Worm (Caenorhabditis elegans): ENCODE measurements around the gene C42C1.3.

- TF ChIP-seq nhr-2 (tag; optimal IDR thresholded peaks at IDR 0.05) (no peak), unc-62 (GFP tag; optimal IDR thresholded peaks at IDR 0.05) (no peak), nhr-28 (tag; optimal IDR thresholded peaks at IDR 0.05) (no peak), snpc-4 (tag; optimal IDR thresholded peaks at IDR 0.05) (no peak), unc-39 (tag; optimal IDR thresholded peaks at IDR 0.05) (no peak), elt-1 (tag; optimal IDR thresholded peaks at IDR 0.05; ENCODE audit: borderline replicate concordance, insufficient read depth) (no peak)
Observed at ce11 chrIV:12282157-12282789, 12.0 kb upstream of the C42C1.3 start, which contains the start of the genes C42C1.12 and C42C1.19.
